Worm (Caenorhabditis elegans): ENCODE data around the gene mtm-6.

The mtm-6 gene

DNA sequence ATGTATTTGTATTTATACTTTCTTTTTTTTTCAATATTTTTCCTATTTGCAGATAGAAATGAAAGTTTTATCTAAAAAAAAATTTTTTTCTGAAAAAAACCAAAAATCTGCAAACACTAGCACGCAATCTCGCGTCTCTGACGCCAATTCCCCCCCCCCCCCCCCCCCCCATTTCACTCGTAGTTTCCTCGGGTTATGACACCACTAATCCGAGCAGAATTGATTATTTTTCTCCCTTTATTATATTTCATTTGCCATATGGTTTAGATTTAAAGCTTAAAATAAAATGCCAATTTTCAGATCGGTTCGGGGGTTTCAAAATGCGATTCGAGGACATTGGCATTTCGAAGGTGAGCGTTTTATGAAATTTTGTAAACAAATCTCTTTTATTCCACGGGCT lies at the start of gene mtm-6:
mtm-6 (plus strand) TSS at position 301 of the 400 bp plus-strand sequence.
- TF ChIP-seq ama-1 (optimal IDR thresholded peaks at IDR 0.05) (no peak), lsy-2 (tag; optimal IDR thresholded peaks at IDR 0.05) (peak in 1 of 2 experiments; percentile 23), F16B12.6 (tag; optimal IDR thresholded peaks at IDR 0.05) (peak; percentile 70)

ce11 chrIII:13298722-13299431 lies 48.0 kb upstream of the mtm-6 start, which contains the start of gene pgm-2:
TSS of gene pgm-2 (plus strand) at chrIII:13299378.
- no peak for TF ChIP-seq pax-3 (tag; optimal IDR thresholded peaks at IDR 0.05)
- no peak for TF ChIP-seq nhr-237 (tag; optimal IDR thresholded peaks at IDR 0.05)
- TF ChIP-seq unc-98 (GFP tag; IDR thresholded peaks at IDR 0.05): no peak
- TF ChIP-seq skn-1 (tag; optimal IDR thresholded peaks at IDR 0.05): peak; percentile 8
- TF ChIP-seq grh-1 (GFP tag; IDR thresholded peaks at IDR 0.05): no peak
- TF ChIP-seq nhr-28 (tag; optimal IDR thresholded peaks at IDR 0.05): no peak
- no peak for TF ChIP-seq nhr-77 (tag; optimal IDR thresholded peaks at IDR 0.05)
- TF ChIP-seq unc-130 (tag; optimal IDR thresholded peaks at IDR 0.05): no peak
- no peak for TF ChIP-seq zip-4 (GFP tag; optimal IDR thresholded peaks at IDR 0.05)
- no peak for TF ChIP-seq tlp-1 (tag; optimal IDR thresholded peaks at IDR 0.05)
- no peak for TF ChIP-seq nhr-71 (tag; optimal IDR thresholded peaks at IDR 0.05)
- no peak for TF ChIP-seq hlh-4 (tag; optimal IDR thresholded peaks at IDR 0.05)
- TF ChIP-seq mdl-1 (tag; optimal IDR thresholded peaks at IDR 0.05): no peak
- TF ChIP-seq lin-13 (GFP tag; optimal IDR thresholded peaks at IDR 0.05): no peak
- no peak for TF ChIP-seq Y116A8C.19 (tag; optimal IDR thresholded peaks at IDR 0.05; ENCODE audit: borderline replicate concordance)
- TF ChIP-seq ztf-11 (tag; optimal IDR thresholded peaks at IDR 0.05): no peak
- no peak for TF ChIP-seq ceh-90 (tag; optimal IDR thresholded peaks at IDR 0.05)
- peak in 1 of 2 experiments; percentile 34 for TF ChIP-seq lsy-2 (tag; optimal IDR thresholded peaks at IDR 0.05)
- TF ChIP-seq nhr-19 (GFP tag; conservative IDR thresholded peaks at IDR 0.05): no peak
- TF ChIP-seq ets-5 (GFP tag; IDR thresholded peaks at IDR 0.05): no peak
- peak; percentile 61 for TF ChIP-seq blmp-1 (tag; optimal IDR thresholded peaks at IDR 0.05)
- TF ChIP-seq sup-37 (GFP tag; optimal IDR thresholded peaks at IDR 0.05): no peak
- no peak for TF ChIP-seq lin-15B (tag; optimal IDR thresholded peaks at IDR 0.05)
- TF ChIP-seq nhr-20 (tag; optimal IDR thresholded peaks at IDR 0.05): no peak
- TF ChIP-seq nhr-84 (tag; optimal IDR thresholded peaks at IDR 0.05): no peak
- TF ChIP-seq mef-2 (tag; optimal IDR thresholded peaks at IDR 0.05): no peak
- no peak for TF ChIP-seq lir-3 (tag; optimal IDR thresholded peaks at IDR 0.05; ENCODE audit: poor library complexity)
- TF ChIP-seq elt-2 (tag; optimal IDR thresholded peaks at IDR 0.05): peak; percentile 18
- TF ChIP-seq fkh-4 (tag; optimal IDR thresholded peaks at IDR 0.05; ENCODE audit: borderline replicate concordance): no peak
- no peak for TF ChIP-seq F16B12.6 (tag; optimal IDR thresholded peaks at IDR 0.05)
- no peak for TF ChIP-seq nhr-12 (tag; optimal IDR thresholded peaks at IDR 0.05)
- TF ChIP-seq ceh-8 (GFP tag; optimal IDR thresholded peaks at IDR 0.05): no peak
- TF ChIP-seq nhr-90 (tag; optimal IDR thresholded peaks at IDR 0.05; ENCODE audit: poor library complexity): peak; percentile 22
- TF ChIP-seq dsc-1 (tag; optimal IDR thresholded peaks at IDR 0.05): no peak
- TF ChIP-seq jun-1 (tag; optimal IDR thresholded peaks at IDR 0.05): no peak
- TF ChIP-seq efl-3 (GFP tag; optimal IDR thresholded peaks at IDR 0.05): no peak
- no peak for TF ChIP-seq vab-15 (tag; optimal IDR thresholded peaks at IDR 0.05)
- no peak for TF ChIP-seq snpc-4 (tag; optimal IDR thresholded peaks at IDR 0.05)
- no peak for TF ChIP-seq C04F5.9 (tag; optimal IDR thresholded peaks at IDR 0.05)
- TF ChIP-seq C16A3.4 (tag; optimal IDR thresholded peaks at IDR 0.05): no peak
- TF ChIP-seq ama-1 (optimal IDR thresholded peaks at IDR 0.05): no peak
- no peak for TF ChIP-seq egl-13 (tag; optimal IDR thresholded peaks at IDR 0.05)
- no peak for TF ChIP-seq swsn-7 (tag; optimal IDR thresholded peaks at IDR 0.05)
- TF ChIP-seq dpl-1 (GFP tag; optimal IDR thresholded peaks at IDR 0.05): peak in 1 of 3 experiments; percentile 2
- TF ChIP-seq isw-1 (GFP tag; IDR thresholded peaks at IDR 0.05): no peak
- peak; percentile 36 for TF ChIP-seq snu-23 (GFP tag; optimal IDR thresholded peaks at IDR 0.05)
- TF ChIP-seq lin-14 (GFP tag; optimal IDR thresholded peaks at IDR 0.05): no peak
- no peak for TF ChIP-seq unc-62 (GFP tag; optimal IDR thresholded peaks at IDR 0.05)
- peak in 1 of 2 experiments; percentile 19 for TF ChIP-seq efl-1 (optimal IDR thresholded peaks at IDR 0.05)
- TF ChIP-seq efl-1 (GFP tag; optimal IDR thresholded peaks at IDR 0.05 in 1 of 2): peak in 1 of 2 experiments; percentile 83
